Worm (Caenorhabditis elegans): ENCODE measurements around the gene algn-11.

DNA sequence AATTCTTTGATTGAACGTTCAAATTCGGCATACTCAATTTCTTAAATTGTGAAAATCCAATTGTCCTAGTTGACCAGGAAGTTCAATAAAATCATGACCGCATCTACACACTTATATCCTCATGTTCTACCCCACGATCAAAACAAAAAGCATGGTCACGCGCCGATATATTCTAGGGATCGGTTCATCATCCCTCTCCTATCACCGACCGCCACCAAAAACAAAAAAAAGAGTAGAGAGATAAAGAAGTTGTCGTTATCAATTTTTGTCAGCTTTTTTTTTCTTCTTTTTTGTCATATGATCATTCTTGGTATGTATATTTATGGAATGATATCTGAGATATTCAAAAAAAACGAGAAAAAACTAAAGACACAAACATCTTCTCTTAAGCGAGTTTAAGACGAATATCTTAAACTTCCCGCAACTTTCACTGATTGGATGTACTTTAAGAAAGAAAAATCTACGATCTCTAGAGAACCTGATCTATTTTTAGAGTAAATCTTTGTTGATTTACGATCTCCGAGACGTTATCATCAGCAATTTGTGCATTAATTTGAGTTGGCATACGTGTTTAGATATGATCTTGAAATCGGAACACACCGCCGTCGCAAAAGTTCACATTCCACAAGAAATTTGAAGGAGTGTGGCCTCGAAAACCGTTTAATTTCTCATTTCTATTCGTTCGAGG, 14.7 kb upstream of the algn-11 start:
- no peak for TF ChIP-seq lin-13 (GFP tag; optimal IDR thresholded peaks at IDR 0.05)
- no peak for TF ChIP-seq crh-2 (tag; optimal IDR thresholded peaks at IDR 0.05)
- TF ChIP-seq ceh-16 (tag; optimal IDR thresholded peaks at IDR 0.05): no peak
- no peak for TF ChIP-seq ztf-11 (tag; optimal IDR thresholded peaks at IDR 0.05)
- peak; percentile 85 for TF ChIP-seq elt-1 (tag; optimal IDR thresholded peaks at IDR 0.05)
- TF ChIP-seq ZK546.5 (tag; optimal IDR thresholded peaks at IDR 0.05): no peak
- TF ChIP-seq ztf-4 (tag; optimal IDR thresholded peaks at IDR 0.05): no peak
- no peak for TF ChIP-seq unc-62 (GFP tag; optimal IDR thresholded peaks at IDR 0.05)
